Worm (Caenorhabditis elegans): ENCODE measurements around the gene M02D8.7.

Gene M02D8.7

DNA sequence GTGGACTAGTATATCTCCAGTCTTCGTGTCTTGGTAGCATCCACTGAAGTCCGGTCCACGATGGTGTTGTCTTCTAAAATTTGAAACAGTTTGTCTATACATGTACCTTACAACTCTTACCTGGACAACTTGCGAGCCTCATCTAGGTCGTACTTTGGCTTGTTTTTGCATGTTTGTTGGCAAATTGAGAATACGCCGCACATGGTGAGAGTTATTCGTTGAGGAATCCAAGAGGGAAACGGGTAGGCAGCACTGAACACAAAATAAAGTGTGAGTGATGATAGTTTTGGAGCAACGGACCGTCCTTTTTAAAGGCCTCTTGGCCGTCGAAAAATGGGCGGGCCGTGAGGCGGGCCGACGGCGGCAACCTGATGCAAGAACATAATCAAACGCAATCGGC, 7.9 kb upstream of the M02D8.7 start, which contains the start of gene asns-2:
Gene asns-2, minus strand, starts transcription at position 282 of the 400 bp plus-strand sequence.
- TF ChIP-seq unc-3 (GFP tag; conservative IDR thresholded peaks at IDR 0.05) (no peak), unc-3 (tag; optimal IDR thresholded peaks at IDR 0.05) (no peak), ceh-31 (tag; optimal IDR thresholded peaks at IDR 0.05) (no peak), elt-2 (tag; optimal IDR thresholded peaks at IDR 0.05) (no peak), sox-2 (GFP tag; IDR thresholded peaks at IDR 0.05) (no peak), ceh-2 (tag; optimal IDR thresholded peaks at IDR 0.05) (no peak), ceh-45 (GFP tag; IDR thresholded peaks at IDR 0.05) (no peak), pax-1 (tag; optimal IDR thresholded peaks at IDR 0.05) (no peak), unc-86 (tag; optimal IDR thresholded peaks at IDR 0.05) (no peak), npax-4 (tag; optimal IDR thresholded peaks at IDR 0.05) (no peak)

DNA sequence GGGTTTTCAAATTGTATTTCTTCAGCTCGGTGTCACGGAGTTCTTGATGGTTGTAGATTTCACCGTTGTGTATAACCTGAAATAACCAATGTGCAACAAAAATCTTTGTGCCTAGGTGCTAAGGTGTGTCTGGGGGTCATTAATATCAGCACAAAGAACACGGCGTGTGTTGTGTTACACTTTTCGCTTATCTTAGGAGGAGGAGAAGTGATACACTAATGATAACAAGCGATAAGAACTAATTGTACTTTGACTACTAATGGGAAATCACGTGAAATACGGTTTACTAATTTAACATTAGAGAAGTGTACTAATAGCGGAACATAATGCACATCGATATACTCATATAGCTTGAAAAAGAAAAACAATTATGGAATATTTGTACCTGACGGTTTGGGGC, 7.4 kb upstream of the M02D8.7 start:
- TF ChIP-seq nfya-1 (tag; optimal IDR thresholded peaks at IDR 0.05) = no peak
- TF ChIP-seq sdc-2 (tag; optimal IDR thresholded peaks at IDR 0.05) = no peak
- TF ChIP-seq elt-2 (tag; optimal IDR thresholded peaks at IDR 0.05) = peak; percentile 95
- no peak for TF ChIP-seq eyg-1 (tag; optimal IDR thresholded peaks at IDR 0.05)

DNA sequence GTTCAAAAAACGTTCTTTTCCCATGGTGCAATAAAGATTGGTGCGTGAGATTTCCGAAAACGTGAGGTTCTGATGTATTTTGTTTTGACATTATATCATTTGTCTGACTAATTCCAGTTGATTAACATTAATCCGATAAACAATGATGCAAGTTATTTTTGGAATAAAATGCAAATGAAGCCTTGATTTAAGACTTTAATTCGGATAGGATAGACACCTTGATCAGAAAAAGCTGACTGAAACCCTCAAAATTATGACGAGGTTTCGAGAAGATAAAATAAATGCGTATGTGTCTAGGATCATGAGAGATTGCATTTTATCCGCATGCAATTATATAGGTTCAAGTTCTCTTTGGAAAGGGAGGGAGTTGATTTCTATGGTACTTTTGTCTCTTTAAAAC, 2.7 kb upstream of the M02D8.7 start:
- TF ChIP-seq C08G9.2 (tag; optimal IDR thresholded peaks at IDR 0.05) (no peak), mec-3 (tag; optimal IDR thresholded peaks at IDR 0.05; ENCODE audit: borderline replicate concordance) (no peak), ztf-16 (tag; optimal IDR thresholded peaks at IDR 0.05) (no peak), ttx-3 (tag; optimal IDR thresholded peaks at IDR 0.05) (no peak), sox-2 (GFP tag; IDR thresholded peaks at IDR 0.05) (no peak), unc-3 (GFP tag; conservative IDR thresholded peaks at IDR 0.05) (no peak), unc-3 (tag; optimal IDR thresholded peaks at IDR 0.05) (no peak), F13H6.1 (tag; optimal IDR thresholded peaks at IDR 0.05) (no peak), ceh-45 (GFP tag; IDR thresholded peaks at IDR 0.05) (no peak), ceh-18 (tag; optimal IDR thresholded peaks at IDR 0.05) (no peak), ceh-9 (tag; optimal IDR thresholded peaks at IDR 0.05) (no peak), K02D7.2 (tag; optimal IDR thresholded peaks at IDR 0.05) (no peak), sox-4 (tag; optimal IDR thresholded peaks at IDR 0.05) (no peak), elt-4 (tag; optimal IDR thresholded peaks at IDR 0.05) (no peak), unc-86 (tag; optimal IDR thresholded peaks at IDR 0.05) (no peak), unc-42 (tag; optimal IDR thresholded peaks at IDR 0.05) (no peak), pag-3 (tag; optimal IDR thresholded peaks at IDR 0.05; ENCODE audit: borderline replicate concordance) (no peak), zip-5 (tag; optimal IDR thresholded peaks at IDR 0.05) (no peak), eyg-1 (tag; optimal IDR thresholded peaks at IDR 0.05) (no peak), pax-1 (tag; optimal IDR thresholded peaks at IDR 0.05) (no peak), nhr-11 (tag; optimal IDR thresholded peaks at IDR 0.05) (no peak)

DNA sequence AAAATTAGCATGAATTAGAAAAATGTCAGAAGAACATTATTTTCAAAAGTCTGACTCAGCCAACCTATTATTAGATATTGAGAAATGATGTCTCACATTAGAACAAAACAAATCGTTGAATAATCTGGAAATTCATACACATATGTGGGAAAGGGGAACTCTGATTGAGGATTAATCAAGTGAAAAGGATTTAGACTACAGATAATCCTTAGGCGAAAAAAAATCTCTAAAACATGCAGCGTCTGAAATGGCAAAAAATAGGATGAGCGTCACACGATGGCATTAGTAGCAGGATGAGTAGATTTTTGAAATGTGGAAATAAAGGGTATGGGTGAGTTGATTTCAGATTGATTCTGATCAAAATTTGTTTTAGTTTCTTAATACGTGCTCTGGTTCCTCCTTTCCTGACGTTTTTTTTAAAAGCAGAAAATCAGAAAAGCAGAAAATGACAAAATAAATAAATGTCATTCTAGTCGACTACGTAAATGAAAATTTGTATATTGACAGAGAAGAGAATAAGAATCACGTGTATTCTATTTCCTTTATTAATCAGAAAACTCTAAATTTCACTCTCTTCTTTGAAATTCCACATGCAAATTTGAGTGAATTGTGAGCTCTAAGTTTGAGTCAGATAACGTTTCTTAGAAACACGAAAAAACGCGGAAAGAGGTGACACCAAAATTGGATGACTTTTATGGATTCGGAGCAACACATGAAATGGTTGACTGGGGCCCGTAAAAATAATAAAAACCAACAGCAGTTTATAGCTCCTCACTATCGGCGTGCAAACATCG, 1.6 kb upstream of the M02D8.7 start:
- TF ChIP-seq gmeb-2 (tag; optimal IDR thresholded peaks at IDR 0.05) (no peak), odd-2 (tag; optimal IDR thresholded peaks at IDR 0.05) (no peak), nhr-11 (tag; optimal IDR thresholded peaks at IDR 0.05) (no peak), elt-2 (tag; optimal IDR thresholded peaks at IDR 0.05) (no peak), ama-1 (optimal IDR thresholded peaks at IDR 0.05) (no peak), ceh-18 (tag; optimal IDR thresholded peaks at IDR 0.05) (no peak), ceh-14 (tag; optimal IDR thresholded peaks at IDR 0.05) (no peak), fkh-6 (tag; optimal IDR thresholded peaks at IDR 0.05) (no peak), F13H6.1 (tag; optimal IDR thresholded peaks at IDR 0.05) (no peak), fkh-10 (GFP tag; optimal IDR thresholded peaks at IDR 0.05) (no peak), mec-3 (tag; optimal IDR thresholded peaks at IDR 0.05; ENCODE audit: borderline replicate concordance) (no peak), unc-3 (GFP tag; conservative IDR thresholded peaks at IDR 0.05) (no peak), unc-3 (tag; optimal IDR thresholded peaks at IDR 0.05) (no peak), sdc-2 (tag; optimal IDR thresholded peaks at IDR 0.05) (no peak), hlh-15 (tag; optimal IDR thresholded peaks at IDR 0.05) (no peak), unc-86 (tag; optimal IDR thresholded peaks at IDR 0.05) (no peak)

All from whole organism, late embryonic.